Fruit fly (Drosophila melanogaster) whole organism, pupa: ENCODE results near the gene CG10508.

ENCODE experiments used
- CG12605 ChIP-seq: fragments of 200-800 bp; sonication (Bioruptor generic); IDR thresholded peaks from 2 replicates; pipeline ENCODE4 v1.3.6; 2022; ENCODE audit warnings: missing biosample characterization, missing genetic modification characterization
- EcR ChIP-seq: fragments of 200-800 bp; sonication (Bioruptor generic); optimal IDR thresholded peaks from 3 replicates; lab custom pipeline; 2019; ENCODE audit warnings: missing biosample characterization, missing genetic modification characterization, mild to moderate bottlenecking, moderate library complexity, missing genetic modification reagents

DNA sequence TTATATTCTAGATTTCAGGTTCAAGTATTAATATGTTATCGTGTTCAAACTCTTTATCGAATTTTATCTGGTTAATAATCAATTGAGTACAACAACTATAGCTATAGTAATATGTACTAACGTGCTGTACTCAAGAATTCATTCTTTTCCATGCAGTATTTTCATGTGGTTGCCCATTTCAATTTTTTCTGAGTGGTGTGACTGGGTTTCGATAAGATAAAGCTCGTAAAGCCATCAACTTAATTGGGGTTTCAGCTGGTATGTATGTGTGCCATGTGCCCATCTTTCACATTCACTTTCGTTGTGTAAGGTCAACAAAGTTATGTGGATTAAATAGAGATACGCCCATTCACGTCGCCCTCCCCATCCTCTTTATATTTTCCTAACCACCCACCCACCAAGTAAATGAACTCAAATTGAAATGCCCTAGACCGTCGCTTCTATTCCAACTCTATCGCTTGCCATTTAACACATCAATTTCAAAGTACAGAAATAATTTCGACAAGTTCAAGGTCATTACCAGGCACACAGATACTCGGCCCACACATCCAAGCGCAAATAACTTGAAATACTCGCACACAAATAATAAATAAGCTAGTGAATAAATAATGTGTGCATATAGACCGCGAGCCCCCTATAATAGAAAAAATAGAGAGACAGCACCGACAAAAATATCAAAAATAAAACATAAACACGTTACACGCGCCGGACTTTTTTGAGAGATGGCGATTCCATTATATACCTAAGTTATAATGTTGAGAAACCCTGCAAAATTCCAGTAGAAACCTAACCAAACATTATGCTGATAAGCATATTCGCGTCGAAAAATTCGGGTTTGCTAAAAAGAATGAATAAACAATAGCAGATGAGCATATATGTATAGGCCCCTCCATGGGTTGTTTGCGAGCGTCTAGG is 5.2 kb upstream of the CG10508 start:
- no peak for TF ChIP-seq EcR (GFP tag; lab: Kevin White, UChicago)
- no peak for TF ChIP-seq CG12605 (GFP tag; lab: Robert Waterston, UW)
